Worm (Caenorhabditis elegans) whole organism, midembryonic: ENCODE results near the gene sdz-8.

ENCODE experiments used
- T22C8.4 ChIP-seq: fragments of 200-800 bp; sonication (Bioruptor generic); IDR thresholded peaks from 2 replicates; pipeline ENCODE4 v1.3.6; 2022; ENCODE audit warnings: missing genetic modification characterization, missing compliant biosample characterization
- flt-1 ChIP-seq: fragments of 200-800 bp; sonication (Bioruptor generic); IDR thresholded peaks from 2 replicates; pipeline ENCODE4 v1.3.6; 2022; ENCODE audit warnings: missing genetic modification characterization, missing compliant biosample characterization
- klf-2 ChIP-seq: fragments of 200-800 bp; sonication (Bioruptor generic); conservative IDR thresholded peaks from 2 replicates; pipeline ENCODE4 v1.3.6; 2022; ENCODE audit warnings: missing genetic modification reagents, missing genetic modification characterization, missing compliant biosample characterization
- med-1 ChIP-seq: sonication (generic microtip); optimal IDR thresholded peaks from 2 replicates; lab custom pipeline; 2017; ENCODE audit warnings: missing genetic modification characterization, mild to moderate bottlenecking, missing compliant biosample characterization, antibody characterized with exemption, missing genetic modification reagents; ENCODE audit not compliant: insufficient read depth
- ref-1 ChIP-seq: fragments of 200-800 bp; sonication (Bioruptor generic); conservative IDR thresholded peaks from 2 replicates; pipeline ENCODE4 v1.3.6; 2022; ENCODE audit warnings: missing genetic modification reagents, missing genetic modification characterization, missing compliant biosample characterization
- tab-1 ChIP-seq: fragments of 200-800 bp; sonication (Bioruptor generic); IDR thresholded peaks from 2 replicates; pipeline ENCODE4 v1.3.6; 2022; ENCODE audit warnings: missing genetic modification characterization, missing compliant biosample characterization
- ztf-23 ChIP-seq: fragments of 200-800 bp; sonication (Bioruptor generic); IDR thresholded peaks from 2 replicates; pipeline ENCODE4 v1.3.6; 2022; ENCODE audit warnings: missing genetic modification reagents, missing genetic modification characterization, missing compliant biosample characterization
- ztf-29 ChIP-seq: fragments of 200-800 bp; sonication (Bioruptor generic); IDR thresholded peaks from 2 replicates; pipeline ENCODE4 v1.3.6; 2022; ENCODE audit warnings: missing genetic modification reagents, missing genetic modification characterization, missing compliant biosample characterization

DNA sequence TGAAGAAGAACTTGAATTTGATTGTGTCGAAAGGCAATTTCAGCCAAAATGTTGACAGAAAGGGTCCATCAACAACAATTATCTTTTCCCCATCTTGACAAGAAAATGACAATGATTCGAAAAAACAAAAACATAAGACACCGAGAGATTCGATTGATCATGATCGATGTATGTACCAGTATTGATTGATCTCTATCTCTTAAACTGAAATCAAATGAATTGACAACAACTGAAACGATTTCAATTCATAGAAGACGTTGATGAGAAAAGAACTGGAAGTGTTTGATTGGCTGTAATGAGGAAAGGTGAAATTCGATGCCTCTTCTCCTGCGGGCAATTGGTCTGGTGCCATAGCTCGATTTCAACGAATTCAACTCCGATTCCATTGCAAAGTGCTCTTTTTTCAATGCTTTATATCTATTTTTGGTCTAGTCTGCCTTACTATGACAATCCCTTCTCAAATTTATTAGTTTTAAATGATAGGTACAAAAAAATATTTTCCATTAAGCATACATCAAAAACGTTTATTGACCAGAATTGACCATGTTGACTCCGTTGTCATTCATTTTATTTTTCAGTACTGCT is 17.5 kb upstream of the sdz-8 start:
- no peak for TF ChIP-seq klf-2 (GFP tag; lab: Robert Waterston, UW)
- no peak for TF ChIP-seq ref-1 (GFP tag; lab: Robert Waterston, UW)
- no peak for TF ChIP-seq T22C8.4 (GFP tag; lab: Robert Waterston, UW)
- TF ChIP-seq ztf-23 (GFP tag; lab: Robert Waterston, UW): no peak
- TF ChIP-seq ztf-29: no peak
- no peak for TF ChIP-seq flt-1 (GFP tag; lab: Robert Waterston, UW)
- TF ChIP-seq med-1 (GFP tag; lab: Kevin White, UChicago): no peak
- TF ChIP-seq tab-1 (GFP tag; lab: Robert Waterston, UW): no peak
